Fruit fly (Drosophila melanogaster): ENCODE data around the gene CG42266.

Gene CG42266

dm6 chr2L:16310648-16311047 is 29.5 kb downstream of the CG42266 start, which contains the start of the genes cni and fzy (continued):
- no peak for TF ChIP-seq CG2889 (GFP tag; IDR thresholded peaks at IDR 0.05)
- TF ChIP-seq CG12659 (GFP tag; optimal IDR thresholded peaks at IDR 0.05): peak; percentile 74
- 0 out of 2 replicates have a peak, but pooled peaks have one; percentile 6 for TF ChIP-seq amos (GFP tag; IDR thresholded peaks at IDR 0.05; ENCODE audit: partially characterized antibody)
- peak; percentile 51 for TF ChIP-seq corto (GFP tag; optimal IDR thresholded peaks at IDR 0.05)
- no peak for TF ChIP-seq CG4328 (GFP tag; optimal IDR thresholded peaks at IDR 0.05)
- peak; percentile 21 for TF ChIP-seq Xbp1 (GFP tag; optimal IDR thresholded peaks at IDR 0.05)
- peak; percentile 45 for TF ChIP-seq CG13775 (GFP tag; optimal IDR thresholded peaks at IDR 0.05)
- TF ChIP-seq gce (GFP tag; IDR thresholded peaks at IDR 0.05): no peak
- no peak for TF ChIP-seq CG13296 (GFP tag; optimal IDR thresholded peaks at IDR 0.05)
- TF ChIP-seq CG12104 (GFP tag; optimal IDR thresholded peaks at IDR 0.05): no peak
- no peak for TF ChIP-seq Hand (GFP tag; optimal IDR thresholded peaks at IDR 0.05)
- no peak for TF ChIP-seq Rfx (GFP tag; IDR thresholded peaks at IDR 0.05)
- TF ChIP-seq cato (GFP tag; optimal IDR thresholded peaks at IDR 0.05; ENCODE audit: borderline replicate concordance): no peak
- peak; percentile 12 for TF ChIP-seq twi (tag; optimal IDR thresholded peaks at IDR 0.05)
- no peak for TF ChIP-seq NfI (GFP tag; optimal IDR thresholded peaks at IDR 0.05)
- TF ChIP-seq toy (GFP tag; IDR thresholded peaks at IDR 0.05): no peak
- no peak for TF ChIP-seq CkIIα-i1 (GFP tag; IDR thresholded peaks at IDR 0.05)
- TF ChIP-seq Six4 (GFP tag; optimal IDR thresholded peaks at IDR 0.05): peak; percentile 8
- no peak for TF ChIP-seq Taf1 (GFP tag; IDR thresholded peaks at IDR 0.05)
- peak; percentile 27 for TF ChIP-seq CG18262 (tag; optimal IDR thresholded peaks at IDR 0.05)
- TF ChIP-seq Vsx1 (GFP tag; optimal IDR thresholded peaks at IDR 0.05): peak; percentile 80
- TF ChIP-seq CG6654 (GFP tag; optimal IDR thresholded peaks at IDR 0.05): no peak
- no peak for TF ChIP-seq pnt (GFP tag; optimal IDR thresholded peaks at IDR 0.05)
- TF ChIP-seq CG16863 (GFP tag; optimal IDR thresholded peaks at IDR 0.05): no peak
- TF ChIP-seq gfzf (GFP tag; optimal IDR thresholded peaks at IDR 0.05): peak; percentile 80
- TF ChIP-seq Oaz (GFP tag; IDR thresholded peaks at IDR 0.05): no peak
- TF ChIP-seq CG17359 (tag; optimal IDR thresholded peaks at IDR 0.05): peak; percentile 1
- TF ChIP-seq grau (tag; optimal IDR thresholded peaks at IDR 0.05): peak; percentile 32
- peak; percentile 35; the same call in 1 of the 2 replicates for TF ChIP-seq Xrp1 (GFP tag; IDR thresholded peaks at IDR 0.05)
- no peak for TF ChIP-seq CG8089 (GFP tag; optimal IDR thresholded peaks at IDR 0.05)
- no peak for TF ChIP-seq Hr51 (GFP tag; optimal IDR thresholded peaks at IDR 0.05)
- no peak for TF ChIP-seq Fer2 (tag; optimal IDR thresholded peaks at IDR 0.05)
- TF ChIP-seq al (GFP tag; IDR thresholded peaks at IDR 0.05): no peak
- no peak for TF ChIP-seq CG5953 (GFP tag; IDR thresholded peaks at IDR 0.05)
- peak; percentile 10 for TF ChIP-seq Med (GFP tag)
- TF ChIP-seq Opbp (GFP tag; IDR thresholded peaks at IDR 0.05; ENCODE audit: partially characterized antibody): no peak; the same call in 2 of the 3 replicates
- TF ChIP-seq CG10543 (GFP tag; optimal IDR thresholded peaks at IDR 0.05): no peak
- TF ChIP-seq CG6765 (GFP tag; optimal IDR thresholded peaks at IDR 0.05): no peak
- no peak for TF ChIP-seq Hey (tag; optimal IDR thresholded peaks at IDR 0.05)
- no peak for TF ChIP-seq CG31388 (GFP tag; optimal IDR thresholded peaks at IDR 0.05)
- no peak for TF ChIP-seq CG9437 (GFP tag; optimal IDR thresholded peaks at IDR 0.05)
- TF ChIP-seq mld (GFP tag; IDR thresholded peaks at IDR 0.05; ENCODE audit: partially characterized antibody): no peak
- no peak for TF ChIP-seq bigmax (GFP tag; optimal IDR thresholded peaks at IDR 0.05)
- no peak for TF ChIP-seq z (GFP tag; IDR thresholded peaks at IDR 0.05)
- peak; percentile 63 for TF ChIP-seq CG2712 (tag; optimal IDR thresholded peaks at IDR 0.05)
- TF ChIP-seq vfl (GFP tag; optimal IDR thresholded peaks at IDR 0.05): no peak
- peak; percentile 56 for TF ChIP-seq HmgZ (tag; optimal IDR thresholded peaks at IDR 0.05)
- TF ChIP-seq CG12744 (GFP tag; optimal IDR thresholded peaks at IDR 0.05): no peak
- TF ChIP-seq Spps (tag; optimal IDR thresholded peaks at IDR 0.05): peak; percentile 6
- no peak for TF ChIP-seq Poxn (GFP tag; IDR thresholded peaks at IDR 0.05)
- no peak for TF ChIP-seq CG10366 (GFP tag; IDR thresholded peaks at IDR 0.05)
- TF ChIP-seq CTCF (GFP tag; optimal IDR thresholded peaks at IDR 0.05): peak; percentile 42

Data from whole organism, embryonic.